Fruit fly (Drosophila melanogaster) whole organism, embryonic: ENCODE measurements around the gene CG14696.

ENCODE experiments used
- Ada2b ChIP-seq: fragments of 200-800 bp; sonication (Bioruptor generic); IDR thresholded peaks from 2 replicates; pipeline ENCODE4 v1.3.6; 2022; ENCODE audit warnings: missing biosample characterization, missing genetic modification characterization
- Aef1 ChIP-seq: fragments of 200-800 bp; sonication (Bioruptor generic); IDR thresholded peaks from 3 replicates; pipeline ENCODE4 v1.3.6; 2022; ENCODE audit warnings: missing biosample characterization, missing genetic modification characterization
- BEAF-32 ChIP-seq: fragments of 200-800 bp; sonication (Bioruptor generic); optimal IDR thresholded peaks from 3 replicates; lab custom pipeline; 2017; ENCODE audit warnings: missing biosample characterization, missing genetic modification characterization, mild to moderate bottlenecking, moderate library complexity, missing genetic modification reagents
- BtbVII ChIP-seq: fragments of 200-800 bp; sonication (Bioruptor generic); optimal IDR thresholded peaks from 3 replicates; lab custom pipeline; 2017; ENCODE audit warnings: missing biosample characterization, mild to moderate bottlenecking, missing genetic modification characterization
- CG10209 ChIP-seq: fragments of 200-800 bp; sonication (Bioruptor generic); optimal IDR thresholded peaks from 3 replicates; lab custom pipeline; 2017; ENCODE audit warnings: missing biosample characterization, mild to moderate bottlenecking, missing genetic modification characterization, missing genetic modification reagents
- CG1024 ChIP-seq: fragments of 200-800 bp; sonication (Bioruptor generic); IDR thresholded peaks from 2 replicates; pipeline ENCODE4 v1.3.6; 2022; ENCODE audit warnings: missing biosample characterization, missing genetic modification characterization
- CG10959 ChIP-seq: fragments of 200-800 bp; sonication (Bioruptor generic); IDR thresholded peaks from 2 replicates; pipeline ENCODE4 v1.3.6; 2022; ENCODE audit warnings: missing biosample characterization, missing genetic modification characterization
- CG11093 ChIP-seq: fragments of 200-800 bp; sonication (Bioruptor generic); IDR thresholded peaks from 3 replicates; pipeline ENCODE4 v1.3.6; 2022; ENCODE audit warnings: missing biosample characterization, missing genetic modification characterization
- CG12155 ChIP-seq: fragments of 200-800 bp; sonication (Bioruptor generic); optimal IDR thresholded peaks from 3 replicates; lab custom pipeline; 2016; ENCODE audit warnings: missing biosample characterization, missing genetic modification characterization
- CG12236 ChIP-seq: fragments of 200-800 bp; sonication (Bioruptor generic); optimal IDR thresholded peaks from 2 replicates; lab custom pipeline; 2016; ENCODE audit warnings: missing biosample characterization, missing genetic modification characterization
- CG1233 ChIP-seq: fragments of 200-800 bp; sonication (Bioruptor generic); optimal IDR thresholded peaks from 4 replicates; lab custom pipeline; 2018; ENCODE audit warnings: missing biosample characterization, mild to moderate bottlenecking, missing genetic modification characterization
- CG12744 ChIP-seq: fragments of 200-800 bp; sonication (Bioruptor generic); optimal IDR thresholded peaks from 2 replicates; lab custom pipeline; 2016; ENCODE audit warnings: missing biosample characterization, missing genetic modification characterization
- CG15073 ChIP-seq: fragments of 200-800 bp; sonication (Bioruptor generic); optimal IDR thresholded peaks from 2 replicates; lab custom pipeline; 2016; ENCODE audit warnings: missing biosample characterization, missing genetic modification characterization
- CG15269 ChIP-seq: fragments of 200-800 bp; sonication (Bioruptor generic); optimal IDR thresholded peaks from 2 replicates; lab custom pipeline; 2018; ENCODE audit warnings: missing biosample characterization, mild to moderate bottlenecking, missing genetic modification characterization, moderate library complexity
- CG2129 ChIP-seq: fragments of 200-800 bp; sonication (Bioruptor generic); IDR thresholded peaks from 2 replicates; pipeline ENCODE4 v1.3.6; 2022; ENCODE audit warnings: missing biosample characterization, missing genetic modification characterization; ENCODE audit not compliant: partially characterized antibody
- CG34224 ChIP-seq: fragments of 200-800 bp; sonication (Bioruptor generic); IDR thresholded peaks from 3 replicates; pipeline ENCODE4 v1.3.6; 2022; ENCODE audit warnings: missing biosample characterization, missing genetic modification characterization; ENCODE audit not compliant: partially characterized antibody
- CG34376 ChIP-seq: fragments of 200-800 bp; sonication (Bioruptor generic); optimal IDR thresholded peaks from 2 replicates; lab custom pipeline; 2018; ENCODE audit warnings: missing biosample characterization, mild to moderate bottlenecking, missing genetic modification characterization
- CG34422 ChIP-seq: fragments of 200-800 bp; sonication (Bioruptor generic); IDR thresholded peaks from 3 replicates; pipeline ENCODE4 v1.3.6; 2022; ENCODE audit warnings: missing biosample characterization, missing genetic modification characterization
- CG5953 ChIP-seq: fragments of 200-800 bp; sonication (Bioruptor generic); IDR thresholded peaks from 2 replicates; pipeline ENCODE4 v1.3.6; 2022; ENCODE audit warnings: missing biosample characterization, missing genetic modification characterization
- CG6272 ChIP-seq: fragments of 200-800 bp; sonication (Bioruptor generic); IDR thresholded peaks from 2 replicates; pipeline ENCODE4 v1.3.6; 2022; ENCODE audit warnings: missing biosample characterization, missing genetic modification characterization
- CG8359 ChIP-seq: fragments of 200-800 bp; sonication (Bioruptor generic); optimal IDR thresholded peaks from 2 replicates; lab custom pipeline; 2017; ENCODE audit warnings: missing biosample characterization, mild to moderate bottlenecking, missing genetic modification characterization, borderline replicate concordance
- CG9932 ChIP-seq: fragments of 200-800 bp; sonication (Bioruptor generic); IDR thresholded peaks from 2 replicates; pipeline ENCODE4 v1.3.6; 2022; ENCODE audit warnings: missing biosample characterization, missing genetic modification characterization
- Fer1 ChIP-seq: fragments of 200-800 bp; sonication (Bioruptor generic); optimal IDR thresholded peaks from 2 replicates; lab custom pipeline; 2017; ENCODE audit warnings: missing biosample characterization, mild to moderate bottlenecking, missing genetic modification characterization
- Gug ChIP-seq: fragments of 200-800 bp; sonication (Bioruptor generic); IDR thresholded peaks from 4 replicates; pipeline ENCODE4 v1.3.6; 2022; ENCODE audit warnings: missing biosample characterization, missing genetic modification characterization
- Pdp1 ChIP-seq, 2 experiments: fragments of 200-800 bp; sonication (Bioruptor generic); optimal IDR thresholded peaks; 3 replicates each; lab custom pipeline; 2016; ENCODE audit warnings: missing biosample characterization in 2 of 2, missing genetic modification characterization in 2 of 2, mild to moderate bottlenecking in 1 of 2, moderate library complexity in 1 of 2
- Sry-β ChIP-seq: fragments of 200-800 bp; sonication (Bioruptor generic); optimal IDR thresholded peaks from 2 replicates; lab custom pipeline; 2018; ENCODE audit warnings: missing biosample characterization, mild to moderate bottlenecking, missing genetic modification characterization, moderate library complexity
- Taf1 ChIP-seq: fragments of 200-800 bp; sonication (Bioruptor generic); IDR thresholded peaks from 2 replicates; pipeline ENCODE4 v1.3.6; 2022; ENCODE audit warnings: missing biosample characterization, missing genetic modification characterization
- Trl ChIP-seq, 3 experiments: fragments of >200 bp in 2 of 3; fragments of 200-800 bp in 1 of 3; sonication (Bioruptor generic) in 1 of 3; optimal IDR thresholded peaks; 2 replicates in 1 of 3; 3 replicates in 2 of 3; lab custom pipeline; 2016 to 2017; ENCODE audit warnings: missing biosample characterization in 1 of 3, missing genetic modification characterization in 1 of 3
- Xrp1 ChIP-seq: fragments of 200-800 bp; sonication (Bioruptor generic); IDR thresholded peaks from 2 replicates; pipeline ENCODE4 v1.3.6; 2022; ENCODE audit warnings: missing biosample characterization, missing genetic modification characterization
- az2 ChIP-seq: fragments of 200-800 bp; sonication (Bioruptor generic); optimal IDR thresholded peaks from 3 replicates; lab custom pipeline; 2016; ENCODE audit warnings: missing biosample characterization, missing genetic modification characterization
- bbx ChIP-seq: fragments of 200-800 bp; sonication (Bioruptor generic); IDR thresholded peaks from 2 replicates; pipeline ENCODE4 v1.3.6; 2022; ENCODE audit warnings: missing biosample characterization, missing genetic modification characterization; ENCODE audit not compliant: partially characterized antibody
- bcd ChIP-seq: fragments of 200-800 bp; sonication (Bioruptor generic); optimal IDR thresholded peaks from 2 replicates; lab custom pipeline; 2017; ENCODE audit warnings: missing biosample characterization, mild to moderate bottlenecking, missing genetic modification characterization
- bigmax ChIP-seq: fragments of 200-800 bp; sonication (Bioruptor generic); optimal IDR thresholded peaks from 2 replicates; lab custom pipeline; 2018; ENCODE audit warnings: missing biosample characterization, mild to moderate bottlenecking, missing genetic modification characterization
- bowl ChIP-seq: fragments of 200-800 bp; sonication (Bioruptor generic); IDR thresholded peaks from 2 replicates; pipeline ENCODE4 v1.3.6; 2022; ENCODE audit warnings: missing biosample characterization, missing genetic modification characterization
- bsh ChIP-seq, 2 experiments: fragments of 200-800 bp; sonication (Bioruptor generic); optimal IDR thresholded peaks; 2 replicates each; lab custom pipeline; 2017 to 2018; ENCODE audit warnings: mild to moderate bottlenecking in 2 of 2, missing biosample characterization in 2 of 2, missing genetic modification characterization in 2 of 2, moderate library complexity in 1 of 2
- cas ChIP-seq: fragments of 200-800 bp; sonication (Bioruptor generic); IDR thresholded peaks from 2 replicates; pipeline ENCODE4 v1.3.6; 2022; ENCODE audit warnings: missing biosample characterization, missing genetic modification characterization
- corto ChIP-seq: fragments of 200-800 bp; sonication (Bioruptor generic); optimal IDR thresholded peaks from 2 replicates; lab custom pipeline; 2016; ENCODE audit warnings: missing biosample characterization, mild to moderate bottlenecking, missing genetic modification characterization, moderate library complexity
- croc ChIP-seq: fragments of 200-800 bp; sonication (Bioruptor generic); conservative IDR thresholded peaks from 3 replicates; pipeline ENCODE4 v1.3.6; 2022; ENCODE audit warnings: missing biosample characterization, missing genetic modification characterization
- grau ChIP-seq: fragments of 200-800 bp; optimal IDR thresholded peaks from 3 replicates; lab custom pipeline; 2019; ENCODE audit warnings: missing biosample characterization, mild to moderate bottlenecking, missing genetic modification characterization, moderate library complexity
- pros ChIP-seq: fragments of 200-800 bp; sonication (Bioruptor generic); optimal IDR thresholded peaks from 3 replicates; lab custom pipeline; 2019; ENCODE audit warnings: missing biosample characterization, mild to moderate bottlenecking, missing genetic modification characterization, moderate library complexity
- repo ChIP-seq: fragments of 200-800 bp; sonication (Bioruptor generic); optimal IDR thresholded peaks from 2 replicates; lab custom pipeline; 2016; ENCODE audit warnings: missing biosample characterization, missing genetic modification characterization
- slou ChIP-seq: fragments of 200-800 bp; sonication (Bioruptor generic); optimal IDR thresholded peaks from 3 replicates; lab custom pipeline; 2016; ENCODE audit warnings: missing biosample characterization, missing genetic modification characterization
- tgo ChIP-seq: fragments of 200-800 bp; sonication (Bioruptor generic); IDR thresholded peaks from 3 replicates; pipeline ENCODE4 v1.3.6; 2022; ENCODE audit warnings: missing biosample characterization, missing genetic modification characterization
- trem ChIP-seq: fragments of 200-800 bp; optimal IDR thresholded peaks from 3 replicates; lab custom pipeline; 2019; ENCODE audit warnings: missing biosample characterization, mild to moderate bottlenecking, missing genetic modification characterization, moderate library complexity
- unpg ChIP-seq: fragments of 200-800 bp; sonication (Bioruptor generic); optimal IDR thresholded peaks from 3 replicates; lab custom pipeline; 2018; ENCODE audit warnings: missing biosample characterization, mild to moderate bottlenecking, missing genetic modification characterization, moderate library complexity
- wdn ChIP-seq: fragments of 200-800 bp; sonication (Bioruptor generic); IDR thresholded peaks from 2 replicates; pipeline ENCODE4 v1.3.6; 2022; ENCODE audit warnings: missing biosample characterization, missing genetic modification characterization

The CG14696 gene

dm6 chr3R:10886462-10887315 is 1.9 kb upstream of the CG14696 start (continued):
- TF ChIP-seq Sry-β (GFP tag; lab: Kevin White, UChicago) (peak; percentile 16), bigmax (GFP tag; lab: Kevin White, UChicago) (no peak), Trl (optimal IDR thresholded peaks at IDR 0.05; lab: Kevin White, UChicago) (peak; percentile 79 to 96), Trl (GFP tag; optimal IDR thresholded peaks at IDR 0.05; lab: Kevin White, UChicago) (peak; percentile 84), CG34224 (GFP tag; lab: Robert Waterston, UW) (0 out of 3 replicates have a peak, but pooled peaks have one; percentile 22), unpg (GFP tag; lab: Kevin White, UChicago) (peak; percentile 94), croc (GFP tag; lab: Robert Waterston, UW) (peak; percentile 80), grau (tag; lab: Kevin White, UChicago) (peak; percentile 86), CG12155 (peak; percentile 85), BtbVII (peak; percentile 93), CG10959 (GFP tag; lab: Robert Waterston, UW) (0 out of 2 replicates have a peak, but pooled peaks have one; percentile 24), CG9932 (GFP tag; lab: Robert Waterston, UW) (peak; percentile 94), CG11093 (GFP tag; lab: Robert Waterston, UW) (0 out of 3 replicates have a peak, but pooled peaks have one; percentile 51), bcd (peak; percentile 91), CG8359 (GFP tag; lab: Kevin White, UChicago) (peak; percentile 57), CG15269 (tag; lab: Kevin White, UChicago) (peak; percentile 94), CG12744 (GFP tag; lab: Kevin White, UChicago) (peak; percentile 87), CG15073 (GFP tag; lab: Kevin White, UChicago) (peak; percentile 95)

- TF ChIP-seq bowl (GFP tag; lab: Robert Waterston, UW) (no peak), CG2129 (GFP tag; lab: Robert Waterston, UW) (0 out of 2 replicates have a peak, but pooled peaks have one; percentile 16), CG34422 (peak; percentile 59; the same call in 1 of the 3 replicates), corto (no peak), CG5953 (GFP tag; lab: Robert Waterston, UW) (no peak), bsh (GFP tag; optimal IDR thresholded peaks at IDR 0.05; lab: Kevin White, UChicago) (peak in 1 of 2 experiments; percentile 7), CG1233 (GFP tag; lab: Kevin White, UChicago) (no peak), az2 (GFP tag; lab: Kevin White, UChicago) (no peak), wdn (GFP tag; lab: Robert Waterston, UW) (no peak), cas (GFP tag; lab: Robert Waterston, UW) (no peak), CG34376 (GFP tag; lab: Kevin White, UChicago) (no peak), Fer1 (GFP tag; lab: Kevin White, UChicago) (peak; percentile 10), pros (GFP tag; lab: Kevin White, UChicago) (no peak), tgo (GFP tag; lab: Robert Waterston, UW) (no peak), Aef1 (GFP tag; lab: Robert Waterston, UW) (peak; percentile 27; the same call in 1 of the 3 replicates), CG10209 (GFP tag; lab: Kevin White, UChicago) (no peak), Taf1 (GFP tag; lab: Robert Waterston, UW) (no peak), Pdp1 (GFP tag; optimal IDR thresholded peaks at IDR 0.05; lab: Kevin White, UChicago) (peak in 1 of 2 experiments; percentile 63), trem (tag; lab: Kevin White, UChicago) (peak; percentile 64), CG6272 (GFP tag; lab: Robert Waterston, UW) (no peak), repo (GFP tag; lab: Kevin White, UChicago) (no peak), bbx (GFP tag; lab: Robert Waterston, UW) (peak; percentile 67), CG1024 (no peak), Gug (GFP tag; lab: Robert Waterston, UW) (no peak), CG12236 (GFP tag; lab: Kevin White, UChicago) (no peak), BEAF-32 (peak; percentile 61), Xrp1 (no peak), Ada2b (no peak), slou (GFP tag; lab: Kevin White, UChicago) (no peak)
These were observed 751 bp upstream of the CG14696 start, which contains the start of gene Leash for dm6 chr3R:10885422-10886081. TSS of gene Leash (plus strand) at chr3R:10885540.
